Fruit fly (Drosophila melanogaster): Measurements from ENCODE around the gene Sr-CIV.

DNA sequence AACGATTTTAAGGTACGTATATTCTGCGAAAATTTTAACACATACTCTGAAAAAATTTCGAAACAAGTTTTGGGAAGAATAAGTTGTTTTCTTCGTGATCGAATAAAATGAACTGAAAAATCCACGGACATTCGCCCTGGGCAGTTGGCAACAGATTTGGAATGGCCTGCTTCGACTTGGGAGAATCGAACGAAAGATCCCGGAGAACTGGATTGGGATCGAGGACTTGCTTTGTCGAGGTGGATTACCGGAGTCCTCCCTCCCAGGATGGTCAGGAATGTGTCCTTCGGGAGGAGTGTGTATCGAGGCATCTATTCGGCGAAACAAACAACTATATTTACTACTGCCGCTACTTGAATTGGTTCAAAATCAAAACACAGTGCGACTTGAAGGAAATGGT, 4.3 kb downstream of the Sr-CIV start, which contains the start of the genes CG3213 and CG8851:
- TF ChIP-seq insv (optimal IDR thresholded peaks at IDR 0.05), result no peak
- TF ChIP-seq ttk (optimal IDR thresholded peaks at IDR 0.05), result no peak
- no peak for TF ChIP-seq h (optimal IDR thresholded peaks at IDR 0.05)
- no peak for TF ChIP-seq Sin3A (optimal IDR thresholded peaks at IDR 0.05)
- TF ChIP-seq Myc (optimal IDR thresholded peaks at IDR 0.05), result no peak
